Worm (Caenorhabditis elegans): ENCODE measurements around the gene metl-18.
A peak's percentile ranks its signal among the peaks of the same experiment; 100 is the strongest.

DNA sequence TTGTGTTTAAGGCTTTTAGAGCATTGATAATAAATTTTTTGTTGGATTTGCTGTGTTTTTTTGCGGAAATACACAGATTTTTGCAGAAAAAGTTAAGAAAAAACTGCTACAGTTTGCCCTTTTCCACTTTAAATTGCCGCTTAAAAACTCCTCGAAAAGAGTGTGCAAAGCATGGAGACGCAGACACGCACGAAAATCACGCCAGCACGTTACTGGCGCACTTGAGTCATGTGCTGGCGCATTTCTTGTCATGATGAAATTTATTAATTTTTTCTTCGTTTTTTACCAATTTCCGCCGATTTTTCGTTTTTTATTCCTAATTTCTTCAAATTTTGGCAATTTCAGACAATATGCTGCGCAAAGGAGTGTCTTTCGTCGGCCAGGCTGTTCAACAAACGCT, 34.5 kb downstream of the metl-18 start, which contains the start of gene C34C12.8:
- peak; percentile 76 for TF ChIP-seq him-1 (tag; optimal IDR thresholded peaks at IDR 0.05)
- peak; percentile 89 for TF ChIP-seq W03F9.2 (tag; optimal IDR thresholded peaks at IDR 0.05)
